Worm (Caenorhabditis elegans): ENCODE measurements around the gene scl-6.

DNA sequence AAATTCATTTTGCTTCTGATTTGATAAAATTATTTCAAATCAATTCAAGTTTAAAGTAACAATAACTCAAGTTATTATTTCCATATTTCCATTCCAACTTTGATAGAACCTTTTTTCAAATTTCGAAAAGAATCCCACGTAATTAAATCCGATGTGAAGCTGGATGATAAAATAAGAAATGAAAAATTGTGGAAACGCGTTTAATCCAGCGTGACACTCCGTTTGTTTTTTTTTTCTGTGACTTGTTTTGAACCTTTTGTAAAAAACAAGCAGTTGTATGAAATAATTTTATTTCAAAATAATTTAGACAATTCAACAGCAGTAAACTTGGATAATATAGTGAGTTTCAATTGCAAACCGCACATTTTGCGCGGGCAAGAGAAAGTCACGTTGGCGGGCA lies 16.0 kb upstream of the scl-6 start, which contains the start of gene F49E11.7:
- TF ChIP-seq chd-7 (tag; optimal IDR thresholded peaks at IDR 0.05) (no peak), nhr-27 (tag; optimal IDR thresholded peaks at IDR 0.05) (no peak), sdz-38 (tag; optimal IDR thresholded peaks at IDR 0.05) (no peak), madf-10 (tag; optimal IDR thresholded peaks at IDR 0.05) (no peak)

Data from whole organism, young adult.